Fruit fly (Drosophila melanogaster) whole organism, embryonic: ENCODE data around the gene LIMK1.

Experiments used
- Asciz ChIP-seq: fragments of 200-800 bp; sonication (Bioruptor generic); optimal IDR thresholded peaks from 2 replicates; lab custom pipeline; 2017; ENCODE audit warnings: missing biosample characterization, mild to moderate bottlenecking, missing genetic modification characterization, missing genetic modification reagents
- Atf6 ChIP-seq: fragments of 200-800 bp; sonication (Bioruptor generic); IDR thresholded peaks from 2 replicates; pipeline ENCODE4 v1.3.6; 2022; ENCODE audit warnings: missing biosample characterization, missing genetic modification characterization
- CG11504 ChIP-seq: fragments of 200-800 bp; sonication (Bioruptor generic); optimal IDR thresholded peaks from 3 replicates; lab custom pipeline; 2019; ENCODE audit warnings: missing biosample characterization, mild to moderate bottlenecking, missing genetic modification characterization, moderate library complexity
- CG12769 ChIP-seq: fragments of 200-800 bp; sonication (Bioruptor generic); optimal IDR thresholded peaks from 2 replicates; lab custom pipeline; 2019; ENCODE audit warnings: missing biosample characterization, mild to moderate bottlenecking, missing genetic modification characterization, moderate library complexity
- CG13287 ChIP-seq: fragments of 200-800 bp; sonication (Bioruptor generic); IDR thresholded peaks from 2 replicates; pipeline ENCODE4 v1.3.6; 2022; ENCODE audit warnings: missing biosample characterization, missing genetic modification characterization; ENCODE audit not compliant: partially characterized antibody
- CG15011 ChIP-seq: fragments of 200-800 bp; sonication (Bioruptor generic); optimal IDR thresholded peaks from 3 replicates; lab custom pipeline; 2018; ENCODE audit warnings: missing biosample characterization, mild to moderate bottlenecking, missing genetic modification characterization
- CG16779 ChIP-seq: fragments of 200-800 bp; sonication (Bioruptor generic); IDR thresholded peaks from 2 replicates; pipeline ENCODE4 v1.3.6; 2022; ENCODE audit warnings: missing biosample characterization, missing genetic modification characterization
- CG17385 ChIP-seq: fragments of 200-800 bp; sonication (Bioruptor generic); optimal IDR thresholded peaks from 3 replicates; lab custom pipeline; 2018; ENCODE audit warnings: missing biosample characterization, mild to moderate bottlenecking, missing genetic modification characterization
- CG17912 ChIP-seq: fragments of 200-800 bp; sonication (Bioruptor generic); optimal IDR thresholded peaks from 2 replicates; lab custom pipeline; 2018; ENCODE audit warnings: missing biosample characterization, mild to moderate bottlenecking, missing genetic modification characterization
- CG18262 ChIP-seq: fragments of 200-800 bp; optimal IDR thresholded peaks from 3 replicates; lab custom pipeline; 2019; ENCODE audit warnings: missing biosample characterization, mild to moderate bottlenecking, missing genetic modification characterization, moderate library complexity
- CG1832 ChIP-seq: fragments of 200-800 bp; sonication (Bioruptor generic); optimal IDR thresholded peaks from 2 replicates; lab custom pipeline; 2017; ENCODE audit warnings: missing biosample characterization, mild to moderate bottlenecking, missing genetic modification characterization, inconsistent platforms
- CG2129 ChIP-seq: fragments of 200-800 bp; sonication (Bioruptor generic); IDR thresholded peaks from 2 replicates; pipeline ENCODE4 v1.3.6; 2022; ENCODE audit warnings: missing biosample characterization, missing genetic modification characterization; ENCODE audit not compliant: partially characterized antibody
- CG31224 ChIP-seq: fragments of 200-800 bp; sonication (Bioruptor generic); IDR thresholded peaks from 2 replicates; pipeline ENCODE4 v1.3.6; 2022; ENCODE audit warnings: missing biosample characterization, missing genetic modification characterization
- CG34422 ChIP-seq: fragments of 200-800 bp; sonication (Bioruptor generic); IDR thresholded peaks from 3 replicates; pipeline ENCODE4 v1.3.6; 2022; ENCODE audit warnings: missing biosample characterization, missing genetic modification characterization
- CG6654 ChIP-seq: fragments of 200-800 bp; sonication (Bioruptor generic); optimal IDR thresholded peaks from 2 replicates; lab custom pipeline; 2017; ENCODE audit warnings: missing biosample characterization, mild to moderate bottlenecking, missing genetic modification characterization
- CG7556 ChIP-seq: fragments of 200-800 bp; sonication (Bioruptor generic); optimal IDR thresholded peaks from 2 replicates; lab custom pipeline; 2017; ENCODE audit warnings: missing biosample characterization, mild to moderate bottlenecking, missing genetic modification characterization
- CG7745 ChIP-seq: fragments of 200-800 bp; sonication (Bioruptor generic); optimal IDR thresholded peaks from 2 replicates; lab custom pipeline; 2018; ENCODE audit warnings: missing biosample characterization, mild to moderate bottlenecking, missing genetic modification characterization, moderate library complexity
- Dad ChIP-seq: fragments of 200-800 bp; sonication (Bioruptor generic); optimal IDR thresholded peaks from 3 replicates; lab custom pipeline; 2016; ENCODE audit warnings: missing biosample characterization, missing genetic modification characterization
- Deaf1 ChIP-seq: fragments of 200-800 bp; optimal IDR thresholded peaks from 3 replicates; lab custom pipeline; 2019; ENCODE audit warnings: missing biosample characterization, mild to moderate bottlenecking, missing genetic modification characterization, moderate library complexity
- Dll ChIP-seq: fragments of 200-800 bp; sonication (Bioruptor generic); IDR thresholded peaks from 4 replicates; pipeline ENCODE4 v1.3.6; 2022; ENCODE audit warnings: missing biosample characterization, missing genetic modification characterization; ENCODE audit not compliant: partially characterized antibody
- Drgx ChIP-seq: fragments of 200-800 bp; sonication (Bioruptor generic); IDR thresholded peaks from 2 replicates; pipeline ENCODE4 v1.3.6; 2022; ENCODE audit warnings: missing biosample characterization, missing genetic modification characterization
- Eip74EF ChIP-seq, 2 experiments: fragments of 200-800 bp in 1 of 2; fragments of >200 bp in 1 of 2; sonication (Bioruptor generic) in 1 of 2; optimal IDR thresholded peaks; 2 replicates each; lab custom pipeline; 2017 to 2019; ENCODE audit warnings: missing biosample characterization in 2 of 2, missing genetic modification characterization in 2 of 2, mild to moderate bottlenecking in 1 of 2, moderate library complexity in 1 of 2
- Gsc ChIP-seq: fragments of 200-800 bp; sonication (Bioruptor generic); IDR thresholded peaks from 2 replicates; pipeline ENCODE4 v1.3.6; 2022; ENCODE audit warnings: missing biosample characterization, missing genetic modification characterization
- Lim3 ChIP-seq: fragments of 200-800 bp; sonication (Bioruptor generic); IDR thresholded peaks from 2 replicates; pipeline ENCODE4 v1.3.6; 2022; ENCODE audit warnings: missing biosample characterization, missing genetic modification characterization
- Ptx1 ChIP-seq: fragments of 200-800 bp; sonication (Bioruptor generic); IDR thresholded peaks from 2 replicates; pipeline ENCODE4 v1.3.6; 2022; ENCODE audit warnings: missing biosample characterization, missing genetic modification characterization
- Sin3A ChIP-seq: fragments of >200 bp; optimal IDR thresholded peaks from 2 replicates; lab custom pipeline; 2018
- Sry-β ChIP-seq: fragments of 200-800 bp; sonication (Bioruptor generic); optimal IDR thresholded peaks from 2 replicates; lab custom pipeline; 2018; ENCODE audit warnings: missing biosample characterization, mild to moderate bottlenecking, missing genetic modification characterization, moderate library complexity
- Stat92E ChIP-seq, 3 experiments: fragments of >200 bp in 2 of 3; fragments of 200-800 bp in 1 of 3; sonication (Bioruptor generic) in 1 of 3; optimal IDR thresholded peaks; 2 replicates each; lab custom pipeline; 2017 to 2019; ENCODE audit warnings: missing biosample characterization in 3 of 3, missing genetic modification characterization in 3 of 3, mild to moderate bottlenecking in 1 of 3, moderate library complexity in 1 of 3
- Tbp ChIP-seq: fragments of >200 bp; optimal IDR thresholded peaks from 2 replicates; lab custom pipeline; 2018; ENCODE audit warnings: missing biosample characterization, missing genetic modification characterization
- Xbp1 ChIP-seq: fragments of 200-800 bp; sonication (Bioruptor generic); optimal IDR thresholded peaks from 3 replicates; lab custom pipeline; 2016; ENCODE audit warnings: missing biosample characterization, mild to moderate bottlenecking, missing genetic modification characterization
- Xrp1 ChIP-seq: fragments of 200-800 bp; sonication (Bioruptor generic); IDR thresholded peaks from 2 replicates; pipeline ENCODE4 v1.3.6; 2022; ENCODE audit warnings: missing biosample characterization, missing genetic modification characterization
- ac ChIP-seq: fragments of 200-800 bp; sonication (Bioruptor generic); optimal IDR thresholded peaks from 3 replicates; lab custom pipeline; 2017; ENCODE audit warnings: missing biosample characterization, mild to moderate bottlenecking, missing genetic modification characterization
- az2 ChIP-seq: fragments of 200-800 bp; sonication (Bioruptor generic); optimal IDR thresholded peaks from 3 replicates; lab custom pipeline; 2016; ENCODE audit warnings: missing biosample characterization, missing genetic modification characterization
- bcd ChIP-seq: fragments of 200-800 bp; sonication (Bioruptor generic); optimal IDR thresholded peaks from 2 replicates; lab custom pipeline; 2017; ENCODE audit warnings: missing biosample characterization, mild to moderate bottlenecking, missing genetic modification characterization
- bowl ChIP-seq: fragments of 200-800 bp; sonication (Bioruptor generic); IDR thresholded peaks from 2 replicates; pipeline ENCODE4 v1.3.6; 2022; ENCODE audit warnings: missing biosample characterization, missing genetic modification characterization
- bsh ChIP-seq, 2 experiments: fragments of 200-800 bp; sonication (Bioruptor generic); optimal IDR thresholded peaks; 2 replicates each; lab custom pipeline; 2017 to 2018; ENCODE audit warnings: mild to moderate bottlenecking in 2 of 2, missing biosample characterization in 2 of 2, missing genetic modification characterization in 2 of 2, moderate library complexity in 1 of 2
- cato ChIP-seq: fragments of 200-800 bp; sonication (Bioruptor generic); optimal IDR thresholded peaks from 2 replicates; lab custom pipeline; 2016; ENCODE audit warnings: missing biosample characterization, missing genetic modification characterization, borderline replicate concordance
- crp ChIP-seq, 2 experiments: fragments of 200-800 bp; sonication (Bioruptor generic); optimal IDR thresholded peaks; 2 replicates in 1 of 2; 3 replicates in 1 of 2; lab custom pipeline; 2017; ENCODE audit warnings: missing biosample characterization in 2 of 2, missing genetic modification characterization in 2 of 2, mild to moderate bottlenecking in 1 of 2, moderate library complexity in 1 of 2
- cwo ChIP-seq: fragments of 200-800 bp; sonication (Bioruptor generic); optimal IDR thresholded peaks from 3 replicates; lab custom pipeline; 2017; ENCODE audit warnings: missing biosample characterization, missing genetic modification characterization, mild to moderate bottlenecking, moderate library complexity, missing genetic modification reagents
- da ChIP-seq: fragments of 200-800 bp; sonication (Bioruptor generic); optimal IDR thresholded peaks from 2 replicates; lab custom pipeline; 2016; ENCODE audit warnings: missing biosample characterization, missing genetic modification characterization
- dati ChIP-seq: fragments of 200-800 bp; sonication (Bioruptor generic); IDR thresholded peaks from 2 replicates; pipeline ENCODE4 v1.3.6; 2022; ENCODE audit warnings: missing biosample characterization, missing genetic modification characterization
- dysf ChIP-seq: fragments of 200-800 bp; sonication (Bioruptor generic); IDR thresholded peaks from 3 replicates; pipeline ENCODE4 v1.3.6; 2022; ENCODE audit warnings: missing biosample characterization, missing genetic modification characterization
- insv ChIP-seq, 2 experiments: fragments of 200-800 bp; sonication (Bioruptor generic); optimal IDR thresholded peaks; 3 replicates each; lab custom pipeline; 2016 to 2018; ENCODE audit warnings: missing biosample characterization in 2 of 2, missing genetic modification characterization in 2 of 2
- inv ChIP-seq: fragments of 200-800 bp; sonication (Bioruptor generic); IDR thresholded peaks from 2 replicates; pipeline ENCODE4 v1.3.6; 2022; ENCODE audit warnings: missing biosample characterization, missing genetic modification characterization; ENCODE audit not compliant: partially characterized antibody
- lov ChIP-seq, 2 experiments: fragments of 200-800 bp in 1 of 2; fragments of >200 bp in 1 of 2; sonication (Bioruptor generic) in 1 of 2; IDR thresholded peaks in 1 of 2; optimal IDR thresholded peaks in 1 of 2; 2 replicates in 1 of 2; 3 replicates in 1 of 2; pipeline versions ENCODE4 v1.3.6 to Lab custom; 2017 to 2022; ENCODE audit warnings: missing biosample characterization in 1 of 2, missing genetic modification characterization in 1 of 2
- nom ChIP-seq: fragments of 200-800 bp; sonication (Bioruptor generic); optimal IDR thresholded peaks from 2 replicates; lab custom pipeline; 2017; ENCODE audit warnings: missing biosample characterization, missing genetic modification characterization, mild to moderate bottlenecking, moderate library complexity, missing genetic modification reagents
- scrt ChIP-seq: fragments of 200-800 bp; sonication (Bioruptor generic); optimal IDR thresholded peaks from 2 replicates; lab custom pipeline; 2018; ENCODE audit warnings: missing biosample characterization, mild to moderate bottlenecking, missing genetic modification characterization, moderate library complexity
- sr ChIP-seq: fragments of 200-800 bp; sonication (Bioruptor generic); IDR thresholded peaks from 3 replicates; pipeline ENCODE4 v1.3.6; 2022; ENCODE audit warnings: missing biosample characterization, missing genetic modification characterization
- trem ChIP-seq: fragments of 200-800 bp; optimal IDR thresholded peaks from 3 replicates; lab custom pipeline; 2019; ENCODE audit warnings: missing biosample characterization, mild to moderate bottlenecking, missing genetic modification characterization, moderate library complexity

The LIMK1 gene

DNA sequence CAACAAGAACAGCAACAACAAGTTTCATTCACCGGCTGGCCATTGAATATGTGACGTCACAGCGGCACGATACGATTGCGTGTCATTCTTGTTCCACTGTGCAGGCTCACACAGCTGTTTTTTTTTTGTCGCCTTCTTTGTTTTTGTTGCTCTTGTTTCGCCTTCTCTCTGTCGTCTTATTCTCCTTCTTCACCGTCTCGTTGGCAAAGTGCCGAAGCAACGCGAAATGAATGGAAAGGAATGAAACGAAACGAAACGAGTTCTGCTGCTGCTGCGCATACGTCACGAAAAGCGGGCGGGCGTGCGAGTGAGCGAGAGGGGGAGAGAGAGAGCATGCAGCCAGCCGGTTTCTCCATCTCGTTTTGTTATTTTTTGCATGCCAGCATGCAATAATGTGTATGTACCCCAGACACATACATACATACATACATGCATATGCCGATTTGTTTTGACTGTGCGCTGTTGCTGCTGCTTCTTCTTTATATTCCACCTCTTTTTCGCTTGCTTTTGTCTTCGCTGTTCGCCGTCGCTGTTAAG is 17.3 kb downstream of the LIMK1 start (continued):
- TF ChIP-seq CG1832 (GFP tag; lab: Kevin White, UChicago) (peak; percentile 84), scrt (GFP tag; lab: Kevin White, UChicago) (peak; percentile 28), Dll (0 out of 4 replicates have a peak, but pooled peaks have one; percentile 24), Drgx (GFP tag; lab: Robert Waterston, UW) (peak; percentile 90), crp (GFP tag; optimal IDR thresholded peaks at IDR 0.05; lab: Kevin White, UChicago) (peak in 1 of 2 experiments; percentile 70), ac (no peak), az2 (GFP tag; lab: Kevin White, UChicago) (no peak), Lim3 (no peak), nom (peak; percentile 99), Tbp (no peak), CG31224 (GFP tag; lab: Robert Waterston, UW) (no peak), trem (no peak), Gsc (no peak), CG6654 (GFP tag; lab: Kevin White, UChicago) (no peak), Ptx1 (no peak), bsh (GFP tag; optimal IDR thresholded peaks at IDR 0.05; lab: Kevin White, UChicago) (peak; percentile 6 to 96), CG17385 (GFP tag; lab: Kevin White, UChicago) (peak; percentile 87), Sry-β (GFP tag; lab: Kevin White, UChicago) (no peak), lov (optimal IDR thresholded peaks at IDR 0.05; lab: Kevin White, UChicago) (no peak), lov (GFP tag; IDR thresholded peaks at IDR 0.05; lab: Robert Waterston, UW) (no peak), dysf (GFP tag; lab: Robert Waterston, UW) (no peak), Deaf1 (peak; percentile 89), Xrp1 (GFP tag; lab: Robert Waterston, UW) (0 out of 2 replicates have a peak, but pooled peaks have one; percentile 5), CG17912 (no peak), Dad (GFP tag; lab: Kevin White, UChicago) (no peak), CG34422 (GFP tag; lab: Robert Waterston, UW) (peak; percentile 67; the same call in 1 of the 3 replicates), sr (GFP tag; lab: Robert Waterston, UW) (no peak), Xbp1 (GFP tag; lab: Kevin White, UChicago) (peak; percentile 16), CG16779 (GFP tag; lab: Robert Waterston, UW) (no peak), CG12769 (tag; lab: Kevin White, UChicago) (peak; percentile 13), CG13287 (peak; percentile 44), bowl (GFP tag; lab: Robert Waterston, UW) (no peak), CG11504 (peak; percentile 18), Sin3A (lab: Kevin White, UChicago) (no peak), CG7745 (tag; lab: Kevin White, UChicago) (no peak), cwo (peak; percentile 2), cato (GFP tag; lab: Kevin White, UChicago) (no peak), bcd (no peak), dati (no peak), Eip74EF (GFP tag; optimal IDR thresholded peaks at IDR 0.05; lab: Kevin White, UChicago) (no peak), Atf6 (GFP tag; lab: Robert Waterston, UW) (no peak), CG7556 (GFP tag; lab: Kevin White, UChicago) (no peak), CG2129 (no peak), CG18262 (tag; lab: Kevin White, UChicago) (no peak), inv (GFP tag; lab: Robert Waterston, UW) (no peak), da (GFP tag; lab: Kevin White, UChicago) (no peak), Asciz (GFP tag; lab: Kevin White, UChicago) (no peak), Stat92E (GFP tag; optimal IDR thresholded peaks at IDR 0.05; lab: Kevin White, UChicago) (peak in 1 of 3 experiments; percentile 11), insv (GFP tag; optimal IDR thresholded peaks at IDR 0.05; lab: Kevin White, UChicago) (peak in 1 of 2 experiments; percentile 25), CG15011 (GFP tag; lab: Kevin White, UChicago) (no peak)
